Fruit fly (Drosophila melanogaster): ENCODE results near the gene CG42831.

- TF ChIP-seq tj (GFP tag; optimal IDR thresholded peaks at IDR 0.05), result no peak
- TF ChIP-seq kay (GFP tag; ENCODE audit: borderline replicate concordance), result no peak
- TF ChIP-seq Mnt (GFP tag; optimal IDR thresholded peaks at IDR 0.05), result no peak
- no peak for TF ChIP-seq cnc (optimal IDR thresholded peaks at IDR 0.05)
- TF ChIP-seq Crg-1 (GFP tag; optimal IDR thresholded peaks at IDR 0.05), result no peak
These were observed 44.0 kb downstream of the CG42831 start for dm6 chr3L:10858569-10858968.

Data from whole organism, adult.